Fruit fly (Drosophila melanogaster): ENCODE measurements around the gene CG16986.

dm6 chr3L:2582290-2582689 lies 17.8 kb upstream of the CG16986 start:
- TF ChIP-seq CG14860 (GFP tag; IDR thresholded peaks at IDR 0.05; ENCODE audit: partially characterized antibody) (no peak), CG18619 (GFP tag; optimal IDR thresholded peaks at IDR 0.05) (no peak), CG6791 (GFP tag; IDR thresholded peaks at IDR 0.05; ENCODE audit: partially characterized antibody) (no peak), CG5180 (GFP tag; optimal IDR thresholded peaks at IDR 0.05) (no peak), CG6683 (GFP tag; optimal IDR thresholded peaks at IDR 0.05) (no peak), toy (GFP tag; IDR thresholded peaks at IDR 0.05) (no peak), Meics (GFP tag; optimal IDR thresholded peaks at IDR 0.05) (no peak), ro (GFP tag; IDR thresholded peaks at IDR 0.05) (no peak), repo (GFP tag; optimal IDR thresholded peaks at IDR 0.05) (no peak), CG17361 (GFP tag; IDR thresholded peaks at IDR 0.05) (no peak)

Measured in whole organism, embryonic.